Worm (Caenorhabditis elegans): ENCODE results near the gene K09E9.7.

K09E9.7 gene

ce11 chrX:15628945-15629344 lies 11.8 kb upstream of the K09E9.7 start:
- no peak for TF ChIP-seq hnd-1 (tag; optimal IDR thresholded peaks at IDR 0.05)
- TF ChIP-seq ets-7 (tag; optimal IDR thresholded peaks at IDR 0.05) = no peak
- TF ChIP-seq hmbx-1 (tag; optimal IDR thresholded peaks at IDR 0.05) = no peak
- TF ChIP-seq F13C5.2 (tag; optimal IDR thresholded peaks at IDR 0.05) = no peak
- TF ChIP-seq sea-1 (GFP tag; conservative IDR thresholded peaks at IDR 0.05) = no peak
- no peak for TF ChIP-seq ama-1 (optimal IDR thresholded peaks at IDR 0.05)
- no peak for TF ChIP-seq hmg-4 (GFP tag; optimal IDR thresholded peaks at IDR 0.05)
- no peak for TF ChIP-seq pes-1 (GFP tag; IDR thresholded peaks at IDR 0.05)
- no peak for TF ChIP-seq aly-1 (tag; optimal IDR thresholded peaks at IDR 0.05)
- no peak for TF ChIP-seq flt-1 (GFP tag; IDR thresholded peaks at IDR 0.05)
- TF ChIP-seq tra-4 (tag; optimal IDR thresholded peaks at IDR 0.05) = no peak
- TF ChIP-seq tbx-37 (GFP tag; conservative IDR thresholded peaks at IDR 0.05) = no peak
- TF ChIP-seq scrt-1 (GFP tag; IDR thresholded peaks at IDR 0.05) = no peak
- TF ChIP-seq ceh-13 (GFP tag; optimal IDR thresholded peaks at IDR 0.05) = no peak
- TF ChIP-seq B0310.2 (tag; optimal IDR thresholded peaks at IDR 0.05) = no peak
- no peak for TF ChIP-seq ceh-36 (tag; optimal IDR thresholded peaks at IDR 0.05)

- TF ChIP-seq tbx-11 (GFP tag; IDR thresholded peaks at IDR 0.05) (no peak), hnd-1 (tag; optimal IDR thresholded peaks at IDR 0.05) (no peak), B0310.2 (tag; optimal IDR thresholded peaks at IDR 0.05) (no peak), hmbx-1 (tag; optimal IDR thresholded peaks at IDR 0.05) (no peak), F13C5.2 (tag; optimal IDR thresholded peaks at IDR 0.05) (no peak), sea-1 (GFP tag; conservative IDR thresholded peaks at IDR 0.05) (no peak), ets-7 (tag; optimal IDR thresholded peaks at IDR 0.05) (no peak), hmg-4 (GFP tag; optimal IDR thresholded peaks at IDR 0.05) (no peak), tbx-37 (GFP tag; conservative IDR thresholded peaks at IDR 0.05) (no peak)
Observed at ce11 chrX:15629615-15630014, 11.1 kb upstream of the K09E9.7 start.

- TF ChIP-seq scrt-1 (GFP tag; IDR thresholded peaks at IDR 0.05) (no peak), sea-1 (GFP tag; conservative IDR thresholded peaks at IDR 0.05) (no peak), ama-1 (optimal IDR thresholded peaks at IDR 0.05) (no peak), aly-1 (tag; optimal IDR thresholded peaks at IDR 0.05) (no peak), hmg-4 (GFP tag; optimal IDR thresholded peaks at IDR 0.05) (no peak), tra-4 (tag; optimal IDR thresholded peaks at IDR 0.05) (no peak), ceh-36 (tag; optimal IDR thresholded peaks at IDR 0.05) (no peak), F13C5.2 (tag; optimal IDR thresholded peaks at IDR 0.05) (no peak), hnd-1 (tag; optimal IDR thresholded peaks at IDR 0.05) (no peak), tbx-37 (GFP tag; conservative IDR thresholded peaks at IDR 0.05) (no peak), tbx-11 (GFP tag; IDR thresholded peaks at IDR 0.05) (no peak), B0310.2 (tag; optimal IDR thresholded peaks at IDR 0.05) (no peak), flt-1 (GFP tag; IDR thresholded peaks at IDR 0.05) (no peak), pes-1 (GFP tag; IDR thresholded peaks at IDR 0.05) (no peak), ets-7 (tag; optimal IDR thresholded peaks at IDR 0.05) (no peak)
Observed at ce11 chrX:15630340-15630739, 10.4 kb upstream of the K09E9.7 start, which contains the start of gene K09E9.4. Gene K09E9.4 (minus strand): TSS chrX:15630440.

ce11 chrX:15630790-15631204 lies 9.9 kb upstream of the K09E9.7 start:
- no peak for TF ChIP-seq ets-7 (tag; optimal IDR thresholded peaks at IDR 0.05)
- TF ChIP-seq hmg-4 (GFP tag; optimal IDR thresholded peaks at IDR 0.05) = no peak
- TF ChIP-seq sea-1 (GFP tag; conservative IDR thresholded peaks at IDR 0.05) = no peak
- peak; percentile 19 for TF ChIP-seq F13C5.2 (tag; optimal IDR thresholded peaks at IDR 0.05)
- TF ChIP-seq flt-1 (GFP tag; IDR thresholded peaks at IDR 0.05) = no peak
- TF ChIP-seq tbx-11 (GFP tag; IDR thresholded peaks at IDR 0.05) = no peak
- TF ChIP-seq aly-1 (tag; optimal IDR thresholded peaks at IDR 0.05) = no peak
- TF ChIP-seq tbx-37 (GFP tag; conservative IDR thresholded peaks at IDR 0.05) = no peak

ce11 chrX:15633964-15634363 lies 6.7 kb upstream of the K09E9.7 start:
- no peak for TF ChIP-seq sea-1 (GFP tag; conservative IDR thresholded peaks at IDR 0.05)

ce11 chrX:15641380-15641779 lies 677 bp downstream of the K09E9.7 start:
- TF ChIP-seq sea-1 (GFP tag; conservative IDR thresholded peaks at IDR 0.05) = no peak
- no peak for TF ChIP-seq tbx-37 (GFP tag; conservative IDR thresholded peaks at IDR 0.05)
- TF ChIP-seq ceh-36 (tag; optimal IDR thresholded peaks at IDR 0.05) = no peak
- TF ChIP-seq hmbx-1 (tag; optimal IDR thresholded peaks at IDR 0.05) = no peak
- TF ChIP-seq tbx-11 (GFP tag; IDR thresholded peaks at IDR 0.05) = no peak
- no peak for TF ChIP-seq F13C5.2 (tag; optimal IDR thresholded peaks at IDR 0.05)
- TF ChIP-seq scrt-1 (GFP tag; IDR thresholded peaks at IDR 0.05) = no peak
- TF ChIP-seq B0310.2 (tag; optimal IDR thresholded peaks at IDR 0.05) = no peak
- no peak for TF ChIP-seq aly-1 (tag; optimal IDR thresholded peaks at IDR 0.05)
- no peak for TF ChIP-seq ets-7 (tag; optimal IDR thresholded peaks at IDR 0.05)
- TF ChIP-seq hnd-1 (tag; optimal IDR thresholded peaks at IDR 0.05) = no peak
- no peak for TF ChIP-seq hmg-4 (GFP tag; optimal IDR thresholded peaks at IDR 0.05)
- TF ChIP-seq ceh-13 (GFP tag; optimal IDR thresholded peaks at IDR 0.05) = no peak
- no peak for TF ChIP-seq pes-1 (GFP tag; IDR thresholded peaks at IDR 0.05)
- no peak for TF ChIP-seq ama-1 (optimal IDR thresholded peaks at IDR 0.05)
- TF ChIP-seq flt-1 (GFP tag; IDR thresholded peaks at IDR 0.05) = no peak
- no peak for TF ChIP-seq tra-4 (tag; optimal IDR thresholded peaks at IDR 0.05)

ce11 chrX:15642638-15643037 lies 1.9 kb downstream of the K09E9.7 start, which contains the start of gene H08J19.1:
Gene H08J19.1 (plus strand): TSS chrX:15642938.
- TF ChIP-seq ets-7 (tag; optimal IDR thresholded peaks at IDR 0.05) = no peak
- no peak for TF ChIP-seq tbx-11 (GFP tag; IDR thresholded peaks at IDR 0.05)
- no peak for TF ChIP-seq hnd-1 (tag; optimal IDR thresholded peaks at IDR 0.05)
- no peak for TF ChIP-seq F13C5.2 (tag; optimal IDR thresholded peaks at IDR 0.05)
- no peak for TF ChIP-seq tra-4 (tag; optimal IDR thresholded peaks at IDR 0.05)
- TF ChIP-seq tbx-37 (GFP tag; conservative IDR thresholded peaks at IDR 0.05) = no peak
- TF ChIP-seq scrt-1 (GFP tag; IDR thresholded peaks at IDR 0.05) = no peak
- no peak for TF ChIP-seq ama-1 (optimal IDR thresholded peaks at IDR 0.05)
- TF ChIP-seq ceh-36 (tag; optimal IDR thresholded peaks at IDR 0.05) = no peak
- no peak for TF ChIP-seq ceh-13 (GFP tag; optimal IDR thresholded peaks at IDR 0.05)
- no peak for TF ChIP-seq hmg-4 (GFP tag; optimal IDR thresholded peaks at IDR 0.05)
- no peak for TF ChIP-seq B0310.2 (tag; optimal IDR thresholded peaks at IDR 0.05)
- TF ChIP-seq aly-1 (tag; optimal IDR thresholded peaks at IDR 0.05) = no peak
- no peak for TF ChIP-seq flt-1 (GFP tag; IDR thresholded peaks at IDR 0.05)

ce11 chrX:15647276-15647675 lies 6.6 kb downstream of the K09E9.7 start, which contains the start of gene F59D12.5:
Gene F59D12.5 (minus strand): TSS chrX:15647369.
- TF ChIP-seq flt-1 (GFP tag; IDR thresholded peaks at IDR 0.05) (no peak), ama-1 (optimal IDR thresholded peaks at IDR 0.05) (no peak), ceh-36 (tag; optimal IDR thresholded peaks at IDR 0.05) (no peak), F13C5.2 (tag; optimal IDR thresholded peaks at IDR 0.05) (no peak), tbx-11 (GFP tag; IDR thresholded peaks at IDR 0.05) (no peak), pes-1 (GFP tag; IDR thresholded peaks at IDR 0.05) (no peak), scrt-1 (GFP tag; IDR thresholded peaks at IDR 0.05) (no peak), ets-7 (tag; optimal IDR thresholded peaks at IDR 0.05) (no peak), hmbx-1 (tag; optimal IDR thresholded peaks at IDR 0.05) (no peak), sea-1 (GFP tag; conservative IDR thresholded peaks at IDR 0.05) (no peak), hnd-1 (tag; optimal IDR thresholded peaks at IDR 0.05) (no peak), tra-4 (tag; optimal IDR thresholded peaks at IDR 0.05) (no peak), hmg-4 (GFP tag; optimal IDR thresholded peaks at IDR 0.05) (no peak)

All from whole organism, early embryonic.